Worm (Caenorhabditis elegans): ENCODE results near the gene npr-19.

Gene npr-19

ce11 chrX:768061-768646, 32.7 kb upstream of the npr-19 start, which contains the start of the genes trap-2 and ile-2 (continued):
- peak; percentile 48 for TF ChIP-seq elt-2 (tag; optimal IDR thresholded peaks at IDR 0.05)
- TF ChIP-seq unc-3 (GFP tag; conservative IDR thresholded peaks at IDR 0.05): no peak
- TF ChIP-seq unc-3 (tag; optimal IDR thresholded peaks at IDR 0.05): no peak
- TF ChIP-seq Y22D7AL.16 (tag; optimal IDR thresholded peaks at IDR 0.05): no peak
- TF ChIP-seq dve-1 (tag; optimal IDR thresholded peaks at IDR 0.05): peak; percentile 64
- TF ChIP-seq ref-2 (tag; optimal IDR thresholded peaks at IDR 0.05): peak; percentile 90
- no peak for TF ChIP-seq unc-86 (tag; optimal IDR thresholded peaks at IDR 0.05)
- TF ChIP-seq ama-1 (optimal IDR thresholded peaks at IDR 0.05): no peak
- TF ChIP-seq ets-4 (tag; optimal IDR thresholded peaks at IDR 0.05): peak; percentile 15
- peak; percentile 45 for TF ChIP-seq rnt-1 (tag; optimal IDR thresholded peaks at IDR 0.05)
- TF ChIP-seq che-1 (tag; optimal IDR thresholded peaks at IDR 0.05): no peak
- TF ChIP-seq ceh-2 (tag; optimal IDR thresholded peaks at IDR 0.05): peak; percentile 46
- TF ChIP-seq lin-11 (tag; optimal IDR thresholded peaks at IDR 0.05): no peak
- TF ChIP-seq fax-1 (tag; optimal IDR thresholded peaks at IDR 0.05): no peak
- no peak for TF ChIP-seq C38D4.7 (GFP tag; optimal IDR thresholded peaks at IDR 0.05)
- TF ChIP-seq dmd-4 (tag; optimal IDR thresholded peaks at IDR 0.05; ENCODE audit: borderline replicate concordance): no peak
- peak; percentile 62 for TF ChIP-seq unc-42 (tag; optimal IDR thresholded peaks at IDR 0.05)
- peak; percentile 92 for TF ChIP-seq nfya-1 (tag; optimal IDR thresholded peaks at IDR 0.05)
- TF ChIP-seq madf-2 (tag; optimal IDR thresholded peaks at IDR 0.05): no peak
- TF ChIP-seq syd-9 (tag; optimal IDR thresholded peaks at IDR 0.05): peak; percentile 53
- TF ChIP-seq mec-3 (tag; optimal IDR thresholded peaks at IDR 0.05; ENCODE audit: borderline replicate concordance): no peak
- TF ChIP-seq hlh-8 (tag; optimal IDR thresholded peaks at IDR 0.05): no peak
- peak; percentile 19 for TF ChIP-seq hlh-15 (tag; optimal IDR thresholded peaks at IDR 0.05)
- TF ChIP-seq K02D7.2 (tag; optimal IDR thresholded peaks at IDR 0.05): no peak
- no peak for TF ChIP-seq pag-3 (tag; optimal IDR thresholded peaks at IDR 0.05; ENCODE audit: borderline replicate concordance)
- TF ChIP-seq hlh-6 (tag; optimal IDR thresholded peaks at IDR 0.05): no peak
- no peak for TF ChIP-seq nhr-232 (tag; optimal IDR thresholded peaks at IDR 0.05)
- no peak for TF ChIP-seq ceh-19 (GFP tag; optimal IDR thresholded peaks at IDR 0.05)
- TF ChIP-seq npax-4 (tag; optimal IDR thresholded peaks at IDR 0.05): no peak
- no peak for TF ChIP-seq ceh-48 (tag; optimal IDR thresholded peaks at IDR 0.05)
- TF ChIP-seq sdc-2 (tag; optimal IDR thresholded peaks at IDR 0.05): peak; percentile 92
- TF ChIP-seq ceh-31 (tag; optimal IDR thresholded peaks at IDR 0.05): peak; percentile 83
- no peak for TF ChIP-seq ahr-1 (tag; optimal IDR thresholded peaks at IDR 0.05)
- no peak for TF ChIP-seq C08G9.2 (tag; optimal IDR thresholded peaks at IDR 0.05)
- peak; percentile 66 for TF ChIP-seq unc-55 (GFP tag; optimal IDR thresholded peaks at IDR 0.05)
- TF ChIP-seq ceh-30 (tag; optimal IDR thresholded peaks at IDR 0.05): no peak
- TF ChIP-seq ceh-22 (tag; optimal IDR thresholded peaks at IDR 0.05): peak; percentile 25
- peak; percentile 76 for TF ChIP-seq hlh-30 (tag; optimal IDR thresholded peaks at IDR 0.05; ENCODE audit: insufficient read depth)
- TF ChIP-seq ttx-3 (tag; optimal IDR thresholded peaks at IDR 0.05): peak; percentile 7
- TF ChIP-seq pqm-1 (tag; optimal IDR thresholded peaks at IDR 0.05): peak; percentile 18
- no peak for TF ChIP-seq elt-4 (tag; optimal IDR thresholded peaks at IDR 0.05)
- TF ChIP-seq ceh-9 (tag; optimal IDR thresholded peaks at IDR 0.05): no peak
- no peak for TF ChIP-seq sox-4 (tag; optimal IDR thresholded peaks at IDR 0.05)
- no peak for TF ChIP-seq ceh-45 (GFP tag; IDR thresholded peaks at IDR 0.05)
- TF ChIP-seq pha-4 (tag; optimal IDR thresholded peaks at IDR 0.05): no peak
- TF ChIP-seq pros-1 (tag; optimal IDR thresholded peaks at IDR 0.05): peak; percentile 67
- TF ChIP-seq tbx-2 (tag; optimal IDR thresholded peaks at IDR 0.05): peak; percentile 89
- TF ChIP-seq tbx-7 (tag; optimal IDR thresholded peaks at IDR 0.05): no peak

Data from whole organism, late embryonic.